Worm (Caenorhabditis elegans): ENCODE data around the gene abt-1.
A peak's percentile ranks its signal among the peaks of the same experiment; 100 is the strongest.

The abt-1 gene

ce11 chrIV:10170808-10171207 is 43.9 kb downstream of the abt-1 start (continued):
- no peak for TF ChIP-seq hif-1 (tag; optimal IDR thresholded peaks at IDR 0.05)
- TF ChIP-seq nhr-6 (tag; optimal IDR thresholded peaks at IDR 0.05) = no peak
- TF ChIP-seq ces-1 (GFP tag; optimal IDR thresholded peaks at IDR 0.05) = peak; percentile 92
- no peak for TF ChIP-seq attf-4 (tag; optimal IDR thresholded peaks at IDR 0.05)

- TF ChIP-seq zip-11 (GFP tag; IDR thresholded peaks at IDR 0.05) = no peak
- peak; percentile 28; the same call in 1 of the 2 replicates for TF ChIP-seq lin-38 (GFP tag; IDR thresholded peaks at IDR 0.05)
Observed at ce11 chrIV:10164086-10164485, 50.6 kb downstream of the abt-1 start.

ce11 chrIV:10161706-10162105 is 53.0 kb downstream of the abt-1 start, which contains the start of gene pps-1:
Gene pps-1 (plus strand): TSS chrIV:10162006.
- 0 out of 2 replicates have a peak, but pooled peaks have one; percentile 13 for TF ChIP-seq daf-19 (GFP tag; conservative IDR thresholded peaks at IDR 0.05)
- TF ChIP-seq F10B5.3 (tag; optimal IDR thresholded peaks at IDR 0.05) = no peak
- TF ChIP-seq vab-7 (GFP tag; IDR thresholded peaks at IDR 0.05) = no peak

- no peak for TF ChIP-seq mxl-3 (GFP tag; optimal IDR thresholded peaks at IDR 0.05)
- TF ChIP-seq lsy-2 (tag; optimal IDR thresholded peaks at IDR 0.05) = no peak
- TF ChIP-seq nhr-77 (tag; optimal IDR thresholded peaks at IDR 0.05) = no peak
- no peak for TF ChIP-seq nhr-102 (tag; optimal IDR thresholded peaks at IDR 0.05)
- no peak for TF ChIP-seq F26F4.8 (GFP tag; conservative IDR thresholded peaks at IDR 0.05)
- TF ChIP-seq aha-1 (tag) = peak; percentile 30
- TF ChIP-seq dmd-6 (GFP tag; IDR thresholded peaks at IDR 0.05) = 0 out of 2 replicates have a peak, but pooled peaks have one; percentile 11
- TF ChIP-seq egl-43 (GFP tag; IDR thresholded peaks at IDR 0.05) = no peak
- TF ChIP-seq duxl-1 (tag; optimal IDR thresholded peaks at IDR 0.05; ENCODE audit: poor library complexity) = no peak
- TF ChIP-seq dmd-8 (GFP tag; IDR thresholded peaks at IDR 0.05) = no peak
- no peak for TF ChIP-seq F49E8.2 (tag; optimal IDR thresholded peaks at IDR 0.05; ENCODE audit: borderline replicate concordance)
- TF ChIP-seq madf-9 (GFP tag; conservative IDR thresholded peaks at IDR 0.05) = no peak
- no peak for TF ChIP-seq dmd-9 (GFP tag; IDR thresholded peaks at IDR 0.05)
Observed at ce11 chrIV:10157489-10158088, 57.1 kb downstream of the abt-1 start, which contains the start of gene ttr-53. Gene ttr-53 (plus strand): TSS chrIV:10158038.

- TF ChIP-seq tra-1 (GFP tag; IDR thresholded peaks at IDR 0.05) (no peak), snpc-1.2 (GFP tag; IDR thresholded peaks at IDR 0.05) (peak; percentile 63; the same call in 1 of the 2 replicates)
Observed at ce11 chrIV:10157034-10157433, 57.7 kb downstream of the abt-1 start.
